Worm (Caenorhabditis elegans): ENCODE data around the gene R13H4.2.

Gene R13H4.2

ce11 chrV:11844828-11845227, 8.6 kb downstream of the R13H4.2 start:
- TF ChIP-seq Y56A3A.18 (GFP tag; IDR thresholded peaks at IDR 0.05): no peak
- peak; percentile 88 for TF ChIP-seq zfh-2 (GFP tag; conservative IDR thresholded peaks at IDR 0.05)
- peak; percentile 45; the same call in 1 of the 2 replicates for TF ChIP-seq hmg-1.2 (GFP tag; IDR thresholded peaks at IDR 0.05)
- TF ChIP-seq C17E4.6 (GFP tag; IDR thresholded peaks at IDR 0.05): no peak
- TF ChIP-seq ZK185.1 (tag; optimal IDR thresholded peaks at IDR 0.05; ENCODE audit: poor library complexity, severe bottlenecking): no peak
- peak; percentile 38 for TF ChIP-seq K12H6.12 (tag; optimal IDR thresholded peaks at IDR 0.05)
- TF ChIP-seq madf-6 (GFP tag; IDR thresholded peaks at IDR 0.05): no peak
- TF ChIP-seq F23B12.7 (tag; optimal IDR thresholded peaks at IDR 0.05; ENCODE audit: insufficient read depth): no peak
- no peak for TF ChIP-seq nfyb-1 (GFP tag; IDR thresholded peaks at IDR 0.05)
- TF ChIP-seq madf-8 (GFP tag; conservative IDR thresholded peaks at IDR 0.05): no peak
- peak; percentile 5 for TF ChIP-seq tbp1 (GFP tag; optimal IDR thresholded peaks at IDR 0.05)
- TF ChIP-seq zim-3 (tag; optimal IDR thresholded peaks at IDR 0.05): no peak
- TF ChIP-seq dox-1 (GFP tag; IDR thresholded peaks at IDR 0.05): peak; percentile 48; the same call in 1 of the 2 replicates
- TF ChIP-seq ztf-25 (GFP tag; IDR thresholded peaks at IDR 0.05): no peak
- TF ChIP-seq somi-1 (GFP tag; optimal IDR thresholded peaks at IDR 0.05): no peak
- TF ChIP-seq aptf-2 (GFP tag; conservative IDR thresholded peaks at IDR 0.05): no peak
- TF ChIP-seq lin-40 (tag; optimal IDR thresholded peaks at IDR 0.05): no peak
- no peak for TF ChIP-seq bed-2 (GFP tag; IDR thresholded peaks at IDR 0.05)
- TF ChIP-seq lir-1 (GFP tag; conservative IDR thresholded peaks at IDR 0.05): no peak
- TF ChIP-seq efl-1 (GFP tag; optimal IDR thresholded peaks at IDR 0.05): no peak
- no peak for TF ChIP-seq nhr-90 (tag; optimal IDR thresholded peaks at IDR 0.05)
- TF ChIP-seq unc-62 (GFP tag; optimal IDR thresholded peaks at IDR 0.05): no peak
- TF ChIP-seq ekl-4 (GFP tag; IDR thresholded peaks at IDR 0.05): peak; percentile 42; the same call in 1 of the 2 replicates
- no peak for TF ChIP-seq ceh-79 (tag; optimal IDR thresholded peaks at IDR 0.05)
- TF ChIP-seq dpff-1 (tag; optimal IDR thresholded peaks at IDR 0.05): no peak
- no peak for TF ChIP-seq attf-3 (GFP tag; conservative IDR thresholded peaks at IDR 0.05)
- TF ChIP-seq hmg-20 (GFP tag; IDR thresholded peaks at IDR 0.05): no peak
- no peak for TF ChIP-seq F10E7.11 (tag; optimal IDR thresholded peaks at IDR 0.05)
- TF ChIP-seq mcd-1 (GFP tag; IDR thresholded peaks at IDR 0.05): 0 out of 2 replicates have a peak, but pooled peaks have one; percentile 30
- 0 out of 2 replicates have a peak, but pooled peaks have one; percentile 48 for TF ChIP-seq K11D2.4 (GFP tag; IDR thresholded peaks at IDR 0.05)
- no peak for TF ChIP-seq nhr-27 (tag; optimal IDR thresholded peaks at IDR 0.05)
- TF ChIP-seq dpl-1 (GFP tag; optimal IDR thresholded peaks at IDR 0.05): no peak
- TF ChIP-seq chd-7 (tag; optimal IDR thresholded peaks at IDR 0.05): peak; percentile 12
- TF ChIP-seq atf-7 (tag; optimal IDR thresholded peaks at IDR 0.05): no peak
- no peak for TF ChIP-seq aptf-3 (GFP tag; IDR thresholded peaks at IDR 0.05)
- no peak for TF ChIP-seq ceh-58 (GFP tag; IDR thresholded peaks at IDR 0.05)
- peak; percentile 31 for TF ChIP-seq nhr-80 (tag; optimal IDR thresholded peaks at IDR 0.05)

- TF ChIP-seq let-607 (tag; optimal IDR thresholded peaks at IDR 0.05) (no peak), hmg-1.2 (GFP tag; IDR thresholded peaks at IDR 0.05) (no peak), hmg-20 (GFP tag; IDR thresholded peaks at IDR 0.05) (no peak), ztf-28 (GFP tag; IDR thresholded peaks at IDR 0.05) (no peak), ztf-25 (GFP tag; IDR thresholded peaks at IDR 0.05) (no peak), somi-1 (GFP tag; optimal IDR thresholded peaks at IDR 0.05) (no peak), dox-1 (GFP tag; IDR thresholded peaks at IDR 0.05) (no peak), bed-2 (GFP tag; IDR thresholded peaks at IDR 0.05) (no peak), let-526 (GFP tag; IDR thresholded peaks at IDR 0.05) (no peak), C06A6.2 (GFP tag; conservative IDR thresholded peaks at IDR 0.05) (no peak), ztf-26 (tag; optimal IDR thresholded peaks at IDR 0.05) (no peak), pbrm-1 (GFP tag; IDR thresholded peaks at IDR 0.05) (no peak), lir-1 (GFP tag; conservative IDR thresholded peaks at IDR 0.05) (no peak), xnd-1 (tag; optimal IDR thresholded peaks at IDR 0.05) (peak; percentile 13), nhr-27 (tag; optimal IDR thresholded peaks at IDR 0.05) (no peak), madf-8 (GFP tag; conservative IDR thresholded peaks at IDR 0.05) (peak; percentile 83), mxl-1 (tag; optimal IDR thresholded peaks at IDR 0.05) (no peak), F33H1.4 (GFP tag; IDR thresholded peaks at IDR 0.05) (peak; percentile 80), snpc-3.4 (tag; optimal IDR thresholded peaks at IDR 0.05) (no peak), snpc-1.1 (tag; optimal IDR thresholded peaks at IDR 0.05; ENCODE audit: insufficient read depth) (no peak), mcd-1 (GFP tag; IDR thresholded peaks at IDR 0.05) (no peak), hlh-12 (tag; optimal IDR thresholded peaks at IDR 0.05) (no peak)
These were observed 9.3 kb downstream of the R13H4.2 start, which contains the start of gene hmp-1 for ce11 chrV:11845492-11845891. Gene hmp-1 (plus strand): TSS chrV:11845871.
